Fruit fly (Drosophila melanogaster): ENCODE measurements around the gene Acbp5.

Gene Acbp5

dm6 chr3L:8765969-8766538 is 22.3 kb downstream of the Acbp5 start (continued):
- peak; percentile 85 for TF ChIP-seq CG11696 (GFP tag; IDR thresholded peaks at IDR 0.05)
- TF ChIP-seq CG18262 (tag; optimal IDR thresholded peaks at IDR 0.05): peak; percentile 99
- TF ChIP-seq ci (GFP tag; IDR thresholded peaks at IDR 0.05): peak; percentile 97
- TF ChIP-seq CG5245 (GFP tag; optimal IDR thresholded peaks at IDR 0.05): peak; percentile 95
- peak; percentile 91 for TF ChIP-seq CG9727 (GFP tag; optimal IDR thresholded peaks at IDR 0.05)
- no peak; the same call in none of the 2 replicates for TF ChIP-seq ato (GFP tag; IDR thresholded peaks at IDR 0.05; ENCODE audit: partially characterized antibody)
- TF ChIP-seq CG15011 (GFP tag; optimal IDR thresholded peaks at IDR 0.05): peak; percentile 93
- peak; percentile 91 for TF ChIP-seq Doc2 (GFP tag; IDR thresholded peaks at IDR 0.05)
- peak; percentile 98 for TF ChIP-seq Med (GFP tag)
- peak; percentile 97 for TF ChIP-seq tx (GFP tag; optimal IDR thresholded peaks at IDR 0.05)
- TF ChIP-seq bowl (GFP tag; IDR thresholded peaks at IDR 0.05): peak; percentile 90
- TF ChIP-seq CG12299 (tag; optimal IDR thresholded peaks at IDR 0.05): peak; percentile 97
- peak; percentile 97 for TF ChIP-seq CG11247 (GFP tag; IDR thresholded peaks at IDR 0.05)
- TF ChIP-seq Sox102F (GFP tag; optimal IDR thresholded peaks at IDR 0.05): peak; percentile 98
- TF ChIP-seq MESR4 (GFP tag; optimal IDR thresholded peaks at IDR 0.05): peak; percentile 56
- peak; percentile 100 for TF ChIP-seq CoRest (tag; optimal IDR thresholded peaks at IDR 0.05)
- peak; percentile 66 for TF ChIP-seq CG13287 (GFP tag; IDR thresholded peaks at IDR 0.05; ENCODE audit: partially characterized antibody)
- peak; percentile 97 for TF ChIP-seq sug (tag; optimal IDR thresholded peaks at IDR 0.05)
- peak; percentile 84 for TF ChIP-seq CG10321 (GFP tag; IDR thresholded peaks at IDR 0.05)
- TF ChIP-seq zfh2 (GFP tag; optimal IDR thresholded peaks at IDR 0.05): peak; percentile 98
- peak; percentile 94 for TF ChIP-seq rib (GFP tag; IDR thresholded peaks at IDR 0.05)
- TF ChIP-seq mam (GFP tag; optimal IDR thresholded peaks at IDR 0.05): peak; percentile 91
- peak; percentile 95 for TF ChIP-seq Ets65A (GFP tag)
- peak; percentile 97 for TF ChIP-seq CG10431 (GFP tag; optimal IDR thresholded peaks at IDR 0.05)
- TF ChIP-seq nerfin-2 (GFP tag; IDR thresholded peaks at IDR 0.05; ENCODE audit: partially characterized antibody): peak; percentile 63
- TF ChIP-seq CG13424 (tag; optimal IDR thresholded peaks at IDR 0.05): peak; percentile 99
- peak; percentile 98 for TF ChIP-seq CG12219 (GFP tag; optimal IDR thresholded peaks at IDR 0.05)
- TF ChIP-seq Opbp (GFP tag; IDR thresholded peaks at IDR 0.05; ENCODE audit: partially characterized antibody): no peak
- peak; percentile 98 for TF ChIP-seq HLH3B (GFP tag; IDR thresholded peaks at IDR 0.05)
- peak; percentile 96 for TF ChIP-seq Asciz (GFP tag; optimal IDR thresholded peaks at IDR 0.05)
- TF ChIP-seq BtbVII (GFP tag; optimal IDR thresholded peaks at IDR 0.05): peak; percentile 98
- TF ChIP-seq gro (GFP tag; optimal IDR thresholded peaks at IDR 0.05): peak; percentile 88
- peak; percentile 97 for TF ChIP-seq CG4730 (GFP tag; IDR thresholded peaks at IDR 0.05)
- TF ChIP-seq CG31441 (GFP tag; IDR thresholded peaks at IDR 0.05): peak; percentile 98
- peak; percentile 99 for TF ChIP-seq CG13775 (GFP tag; optimal IDR thresholded peaks at IDR 0.05)
- peak; percentile 99 for TF ChIP-seq NfI (GFP tag; optimal IDR thresholded peaks at IDR 0.05)
- peak; percentile 98 for TF ChIP-seq slbo (GFP tag; IDR thresholded peaks at IDR 0.05)
- peak; percentile 94 for TF ChIP-seq CG17612 (GFP tag; IDR thresholded peaks at IDR 0.05)
- peak; percentile 95 for TF ChIP-seq CG12236 (GFP tag; optimal IDR thresholded peaks at IDR 0.05)
- TF ChIP-seq CG42726 (GFP tag; IDR thresholded peaks at IDR 0.05; ENCODE audit: partially characterized antibody): peak; percentile 39; the same call in 1 of the 2 replicates
- TF ChIP-seq scrt (GFP tag; optimal IDR thresholded peaks at IDR 0.05): peak; percentile 86
- TF ChIP-seq CG12744 (GFP tag; optimal IDR thresholded peaks at IDR 0.05): peak; percentile 97
- peak; percentile 76 for TF ChIP-seq corto (GFP tag; optimal IDR thresholded peaks at IDR 0.05)
- peak; percentile 97 for TF ChIP-seq ewg (GFP tag; optimal IDR thresholded peaks at IDR 0.05)
- TF ChIP-seq CG6765 (GFP tag; optimal IDR thresholded peaks at IDR 0.05): peak; percentile 88
- no peak for TF ChIP-seq pita (GFP tag; optimal IDR thresholded peaks at IDR 0.05)
- peak; percentile 82 for TF ChIP-seq CG2116 (GFP tag; optimal IDR thresholded peaks at IDR 0.05)
- peak; percentile 96 to 99 for TF ChIP-seq Hr51 (GFP tag; optimal IDR thresholded peaks at IDR 0.05)
- TF ChIP-seq Rx (GFP tag; IDR thresholded peaks at IDR 0.05): peak; percentile 95

Data from whole organism, embryonic.